Worm (Caenorhabditis elegans) whole organism, L4 larva: ENCODE data around the gene B0457.4.

ENCODE experiments used
- daf-8 ChIP-seq: fragments of 200-800 bp; sonication (Bioruptor generic); IDR thresholded peaks from 2 replicates; pipeline ENCODE4 v1.3.6; 2022; ENCODE audit warnings: missing genetic modification characterization, missing compliant biosample characterization
- dmd-8 ChIP-seq: fragments of 200-800 bp; sonication (Bioruptor generic); IDR thresholded peaks from 2 replicates; pipeline ENCODE4 v1.3.6; 2022; ENCODE audit warnings: missing genetic modification characterization, missing compliant biosample characterization
- fkh-10 ChIP-seq: fragments of 150-350 bp; optimal IDR thresholded peaks from 2 replicates; lab custom pipeline; 2014; ENCODE audit warnings: missing biosample characterization, missing genetic modification reagents, missing genetic modification characterization
- nhr-25 ChIP-seq: sonication (generic microtip); optimal IDR thresholded peaks from 2 replicates; lab custom pipeline; 2017; ENCODE audit warnings: missing genetic modification characterization, mild to moderate bottlenecking, missing compliant biosample characterization, antibody characterized with exemption, moderate library complexity, borderline replicate concordance; ENCODE audit not compliant: insufficient read depth
- rbr-2 ChIP-seq: sonication (generic microtip); optimal IDR thresholded peaks from 2 replicates; lab custom pipeline; 2016; ENCODE audit warnings: missing genotype, missing genetic modification characterization, missing compliant biosample characterization
- snpc-4 ChIP-seq: fragments of 150-350 bp; optimal IDR thresholded peaks from 2 replicates; lab custom pipeline; 2014; ENCODE audit warnings: missing biosample characterization, missing genetic modification characterization
- unc-130 ChIP-seq: sonication (generic microtip); optimal IDR thresholded peaks from 2 replicates; lab custom pipeline; 2016; ENCODE audit warnings: missing genetic modification reagents, missing genetic modification characterization, missing compliant biosample characterization

DNA sequence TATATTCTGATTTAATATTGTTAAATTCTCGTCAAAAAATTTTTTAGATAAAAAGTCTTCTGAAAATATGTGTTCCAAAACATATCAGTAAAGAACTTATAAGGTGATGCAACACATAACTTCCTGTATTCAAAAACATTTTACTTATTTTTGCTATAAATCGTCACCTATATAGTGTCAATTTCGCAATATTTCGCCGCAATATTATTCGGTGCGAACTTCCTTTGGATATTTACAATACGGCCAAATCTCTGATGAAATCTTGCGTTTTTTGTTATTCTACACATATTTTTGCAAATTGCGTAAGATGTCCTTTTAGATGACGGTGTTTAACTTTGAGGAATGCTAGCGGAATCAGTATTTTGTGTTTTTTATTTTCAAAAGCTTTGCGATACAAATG, 9.6 kb upstream of the B0457.4 start:
- TF ChIP-seq dmd-8 (GFP tag; lab: Robert Waterston, UW) (no peak), nhr-25 (no peak), rbr-2 (tag; lab: Kevin White, UChicago) (no peak), daf-8 (GFP tag; lab: Robert Waterston, UW) (no peak), fkh-10 (no peak), snpc-4 (no peak), unc-130 (GFP tag; lab: Kevin White, UChicago) (no peak)
